Worm (Caenorhabditis elegans) whole organism, L3 larva: Measurements from ENCODE around the gene F55C12.2.

Experiments used
- mdl-1 ChIP-seq: fragments of 150-350 bp; optimal IDR thresholded peaks from 2 replicates; lab custom pipeline; 2014; ENCODE audit warnings: missing biosample characterization, missing genetic modification characterization
- tbx-2 ChIP-seq: sonication (generic microtip); optimal IDR thresholded peaks from 2 replicates; lab custom pipeline; 2016; ENCODE audit warnings: mild to moderate bottlenecking, missing genetic modification characterization, missing compliant biosample characterization
- ztf-11 ChIP-seq: fragments of 150-350 bp; optimal IDR thresholded peaks from 2 replicates; lab custom pipeline; 2014; ENCODE audit warnings: missing biosample characterization, missing genetic modification characterization

- no peak for TF ChIP-seq tbx-2 (tag; lab: Kevin White, UChicago)
- no peak for TF ChIP-seq ztf-11
- no peak for TF ChIP-seq mdl-1 (tag; lab: Kevin White, UChicago)
Measured at ce11 chrII:5827364-5827763, 49.2 kb upstream of the F55C12.2 start, which contains the start of gene tbc-2.
